Fruit fly (Drosophila melanogaster) whole organism, prepupa: Measurements from ENCODE around the gene CG33640.

Source experiments
- CG1621 ChIP-seq: fragments of 200-800 bp; sonication (Bioruptor generic); optimal IDR thresholded peaks from 3 replicates; lab custom pipeline; 2018; ENCODE audit warnings: missing biosample characterization, mild to moderate bottlenecking, missing genetic modification characterization
- CG34406 ChIP-seq: fragments of 200-800 bp; sonication (Bioruptor generic); optimal IDR thresholded peaks from 3 replicates; lab custom pipeline; 2016; ENCODE audit warnings: missing biosample characterization, missing genetic modification characterization
- Ets21C ChIP-seq: fragments of 200-800 bp; sonication (Bioruptor generic); optimal IDR thresholded peaks from 3 replicates; lab custom pipeline; 2016; ENCODE audit warnings: missing biosample characterization, missing genetic modification characterization
- Ets96B ChIP-seq: fragments of 200-800 bp; optimal IDR thresholded peaks from 2 replicates; lab custom pipeline; 2019; ENCODE audit warnings: missing biosample characterization, mild to moderate bottlenecking, missing genetic modification characterization, moderate library complexity
- Hr38 ChIP-seq: sonication (Bioruptor generic); optimal IDR thresholded peaks from 2 replicates; lab custom pipeline; 2016; ENCODE audit warnings: missing biosample characterization, missing genetic modification characterization
- Hr39 ChIP-seq: fragments of 200-800 bp; sonication (Bioruptor generic); optimal IDR thresholded peaks from 2 replicates; lab custom pipeline; 2016; ENCODE audit warnings: missing biosample characterization, missing genetic modification characterization
- Lpt ChIP-seq: fragments of 200-800 bp; sonication (Bioruptor generic); optimal IDR thresholded peaks from 3 replicates; lab custom pipeline; 2016; ENCODE audit warnings: missing biosample characterization, missing genetic modification characterization
- Sox102F ChIP-seq: fragments of 200-800 bp; sonication (Bioruptor generic); optimal IDR thresholded peaks from 2 replicates; lab custom pipeline; 2016; ENCODE audit warnings: missing biosample characterization, mild to moderate bottlenecking, missing genetic modification characterization
- Sox14 ChIP-seq: fragments of 200-800 bp; sonication (Bioruptor generic); optimal IDR thresholded peaks from 3 replicates; lab custom pipeline; 2016; ENCODE audit warnings: missing biosample characterization, missing genetic modification characterization
- pdm3 ChIP-seq: fragments of 200-800 bp; sonication (Bioruptor generic); optimal IDR thresholded peaks from 3 replicates; lab custom pipeline; 2016; ENCODE audit warnings: missing biosample characterization, missing genetic modification characterization
- salr ChIP-seq, 2 experiments: fragments of 200-800 bp; sonication (Bioruptor generic); optimal IDR thresholded peaks; 3 replicates each; lab custom pipeline; 2016 to 2018; ENCODE audit warnings: missing biosample characterization in 2 of 2, missing genetic modification characterization in 2 of 2, mild to moderate bottlenecking in 1 of 2

dm6 chr2L:13554547-13555159 lies 27.0 kb downstream of the CG33640 start:
- no peak for TF ChIP-seq salr (GFP tag; optimal IDR thresholded peaks at IDR 0.05; lab: Kevin White, UChicago)
- TF ChIP-seq Ets96B (tag; lab: Kevin White, UChicago), result no peak
- TF ChIP-seq CG1621 (tag; lab: Kevin White, UChicago), result no peak
- TF ChIP-seq pdm3 (GFP tag; lab: Kevin White, UChicago), result no peak
- TF ChIP-seq CG34406, result no peak
- TF ChIP-seq Hr39 (GFP tag; lab: Kevin White, UChicago), result no peak
- TF ChIP-seq Sox102F (GFP tag; lab: Kevin White, UChicago), result peak; percentile 3
- no peak for TF ChIP-seq Ets21C (GFP tag; lab: Kevin White, UChicago)
- peak; percentile 46 for TF ChIP-seq Lpt (GFP tag; lab: Kevin White, UChicago)
- TF ChIP-seq Hr38 (GFP tag; lab: Kevin White, UChicago), result no peak
- TF ChIP-seq Sox14 (GFP tag; lab: Kevin White, UChicago), result no peak
